Worm (Caenorhabditis elegans) whole organism, midembryonic: Measurements from ENCODE around the gene Y45G12B.3.

Source experiments
- T22C8.4 ChIP-seq: fragments of 200-800 bp; sonication (Bioruptor generic); IDR thresholded peaks from 2 replicates; pipeline ENCODE4 v1.3.6; 2022; ENCODE audit warnings: missing genetic modification characterization, missing compliant biosample characterization
- cog-1 ChIP-seq: sonication (generic microtip); optimal IDR thresholded peaks from 2 replicates; lab custom pipeline; 2016; ENCODE audit warnings: missing genetic modification characterization, missing compliant biosample characterization
- flt-1 ChIP-seq: fragments of 200-800 bp; sonication (Bioruptor generic); IDR thresholded peaks from 2 replicates; pipeline ENCODE4 v1.3.6; 2022; ENCODE audit warnings: missing genetic modification characterization, missing compliant biosample characterization
- klf-2 ChIP-seq: fragments of 200-800 bp; sonication (Bioruptor generic); conservative IDR thresholded peaks from 2 replicates; pipeline ENCODE4 v1.3.6; 2022; ENCODE audit warnings: missing genetic modification reagents, missing genetic modification characterization, missing compliant biosample characterization
- med-1 ChIP-seq: sonication (generic microtip); optimal IDR thresholded peaks from 2 replicates; lab custom pipeline; 2017; ENCODE audit warnings: missing genetic modification characterization, mild to moderate bottlenecking, missing compliant biosample characterization, antibody characterized with exemption, missing genetic modification reagents; ENCODE audit not compliant: insufficient read depth
- ref-1 ChIP-seq: fragments of 200-800 bp; sonication (Bioruptor generic); conservative IDR thresholded peaks from 2 replicates; pipeline ENCODE4 v1.3.6; 2022; ENCODE audit warnings: missing genetic modification reagents, missing genetic modification characterization, missing compliant biosample characterization
- tab-1 ChIP-seq: fragments of 200-800 bp; sonication (Bioruptor generic); IDR thresholded peaks from 2 replicates; pipeline ENCODE4 v1.3.6; 2022; ENCODE audit warnings: missing genetic modification characterization, missing compliant biosample characterization
- ztf-23 ChIP-seq: fragments of 200-800 bp; sonication (Bioruptor generic); IDR thresholded peaks from 2 replicates; pipeline ENCODE4 v1.3.6; 2022; ENCODE audit warnings: missing genetic modification reagents, missing genetic modification characterization, missing compliant biosample characterization
- ztf-29 ChIP-seq: fragments of 200-800 bp; sonication (Bioruptor generic); IDR thresholded peaks from 2 replicates; pipeline ENCODE4 v1.3.6; 2022; ENCODE audit warnings: missing genetic modification reagents, missing genetic modification characterization, missing compliant biosample characterization

The Y45G12B.3 gene

ce11 chrV:2722555-2722954 lies 26.5 kb upstream of the Y45G12B.3 start, which contains the start of gene srg-60:
Gene srg-60, minus strand, starts transcription at chrV:2722655.
- TF ChIP-seq med-1 (GFP tag; lab: Kevin White, UChicago) (no peak), ztf-29 (GFP tag; lab: Robert Waterston, UW) (no peak), cog-1 (tag; lab: Kevin White, UChicago) (no peak), ref-1 (GFP tag; lab: Robert Waterston, UW) (no peak), ztf-23 (GFP tag; lab: Robert Waterston, UW) (no peak), T22C8.4 (no peak), tab-1 (GFP tag; lab: Robert Waterston, UW) (no peak), flt-1 (no peak), klf-2 (no peak)

- TF ChIP-seq cog-1 (tag; lab: Kevin White, UChicago) (no peak), ztf-23 (GFP tag; lab: Robert Waterston, UW) (no peak), med-1 (GFP tag; lab: Kevin White, UChicago) (no peak), tab-1 (GFP tag; lab: Robert Waterston, UW) (no peak), ztf-29 (GFP tag; lab: Robert Waterston, UW) (no peak), flt-1 (no peak), T22C8.4 (no peak), ref-1 (GFP tag; lab: Robert Waterston, UW) (no peak), klf-2 (no peak)
Observed at ce11 chrV:2720763-2721162, 24.7 kb upstream of the Y45G12B.3 start, which contains the start of gene srt-27. Gene srt-27, minus strand, starts transcription at chrV:2720863.

ce11 chrV:2718688-2719185 lies 22.7 kb upstream of the Y45G12B.3 start, which contains the start of gene srt-29:
Gene srt-29, minus strand, starts transcription at chrV:2719135.
- TF ChIP-seq klf-2 = no peak
- no peak for TF ChIP-seq flt-1
- no peak for TF ChIP-seq cog-1 (tag; lab: Kevin White, UChicago)
- TF ChIP-seq tab-1 (GFP tag; lab: Robert Waterston, UW) = no peak
- TF ChIP-seq ztf-29 (GFP tag; lab: Robert Waterston, UW) = no peak
- TF ChIP-seq med-1 (GFP tag; lab: Kevin White, UChicago) = no peak
- TF ChIP-seq ref-1 (GFP tag; lab: Robert Waterston, UW) = no peak
- TF ChIP-seq T22C8.4 = no peak
- TF ChIP-seq ztf-23 (GFP tag; lab: Robert Waterston, UW) = no peak

ce11 chrV:2716933-2717332 lies 20.9 kb upstream of the Y45G12B.3 start:
- TF ChIP-seq ref-1 (GFP tag; lab: Robert Waterston, UW) (no peak), ztf-23 (GFP tag; lab: Robert Waterston, UW) (no peak), med-1 (GFP tag; lab: Kevin White, UChicago) (no peak), tab-1 (GFP tag; lab: Robert Waterston, UW) (no peak), ztf-29 (GFP tag; lab: Robert Waterston, UW) (no peak), klf-2 (no peak), cog-1 (tag; lab: Kevin White, UChicago) (no peak)

- TF ChIP-seq med-1 (GFP tag; lab: Kevin White, UChicago) = no peak
- TF ChIP-seq flt-1 = no peak
- TF ChIP-seq T22C8.4 = no peak
- TF ChIP-seq ztf-29 (GFP tag; lab: Robert Waterston, UW) = no peak
- no peak for TF ChIP-seq ztf-23 (GFP tag; lab: Robert Waterston, UW)
- no peak for TF ChIP-seq tab-1 (GFP tag; lab: Robert Waterston, UW)
- TF ChIP-seq ref-1 (GFP tag; lab: Robert Waterston, UW) = no peak
Observed at ce11 chrV:2713532-2713931, 17.5 kb upstream of the Y45G12B.3 start, which contains the start of gene srt-28. Gene srt-28, minus strand, starts transcription at chrV:2713632.

- TF ChIP-seq ztf-29 (GFP tag; lab: Robert Waterston, UW) (no peak), ref-1 (GFP tag; lab: Robert Waterston, UW) (no peak), klf-2 (no peak), med-1 (GFP tag; lab: Kevin White, UChicago) (no peak), ztf-23 (GFP tag; lab: Robert Waterston, UW) (no peak), tab-1 (GFP tag; lab: Robert Waterston, UW) (no peak), T22C8.4 (no peak), cog-1 (tag; lab: Kevin White, UChicago) (no peak), flt-1 (no peak)
Observed at ce11 chrV:2711429-2711828, 15.4 kb upstream of the Y45G12B.3 start, which contains the start of gene C24B9.3. Gene C24B9.3, minus strand, starts transcription at chrV:2711599.

- TF ChIP-seq flt-1 (no peak), klf-2 (no peak), tab-1 (GFP tag; lab: Robert Waterston, UW) (no peak), T22C8.4 (no peak), ztf-23 (GFP tag; lab: Robert Waterston, UW) (no peak), med-1 (GFP tag; lab: Kevin White, UChicago) (no peak), ztf-29 (GFP tag; lab: Robert Waterston, UW) (no peak), cog-1 (tag; lab: Kevin White, UChicago) (no peak), ref-1 (GFP tag; lab: Robert Waterston, UW) (no peak)
Observed at ce11 chrV:2710192-2710591, 14.1 kb upstream of the Y45G12B.3 start.

ce11 chrV:2706379-2706778 lies 10.3 kb upstream of the Y45G12B.3 start:
- TF ChIP-seq flt-1 (no peak), cog-1 (tag; lab: Kevin White, UChicago) (no peak), ref-1 (GFP tag; lab: Robert Waterston, UW) (no peak), med-1 (GFP tag; lab: Kevin White, UChicago) (no peak), ztf-23 (GFP tag; lab: Robert Waterston, UW) (no peak), klf-2 (no peak), tab-1 (GFP tag; lab: Robert Waterston, UW) (no peak), ztf-29 (GFP tag; lab: Robert Waterston, UW) (no peak), T22C8.4 (no peak)

ce11 chrV:2703299-2703698 lies 7.2 kb upstream of the Y45G12B.3 start:
- TF ChIP-seq ztf-29 (GFP tag; lab: Robert Waterston, UW) (no peak), tab-1 (GFP tag; lab: Robert Waterston, UW) (no peak), klf-2 (no peak), flt-1 (no peak), ztf-23 (GFP tag; lab: Robert Waterston, UW) (no peak), ref-1 (GFP tag; lab: Robert Waterston, UW) (no peak)
